4 worm cellular contexts compared by ENCODE assay signal in the genomic region with DNA sequence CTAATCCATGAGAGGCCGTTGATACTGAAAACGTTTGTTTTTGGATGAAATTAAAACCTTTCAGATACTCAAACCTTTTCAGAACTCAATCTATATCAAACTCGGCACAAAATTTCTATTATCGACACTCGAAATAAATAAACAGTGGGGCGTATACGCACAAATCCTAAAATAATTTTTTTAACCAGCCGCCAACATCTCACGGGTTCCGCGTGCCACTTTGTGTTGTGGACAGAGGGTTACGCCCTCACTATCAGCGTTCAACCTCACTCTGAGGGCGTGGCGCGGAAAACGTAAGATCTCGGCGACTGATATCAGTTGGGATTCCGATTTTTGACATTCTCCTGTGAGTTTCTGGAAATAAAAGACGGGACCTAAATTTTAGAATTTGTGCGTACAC.
TF ChIP-seq lines count a peak whose summit lies in the region.

No protein-coding gene starts in this region.

TF ChIP-seq in whole organism, L1 larva, 84 proteins besides CTCF, POLR2A, EP300 and RAD21:
- TF ChIP-seq snpc-4 (tag; optimal IDR thresholded peaks at IDR 0.05; lab: Kevin White, UChicago) = peak; percentile 59
- TF ChIP-seq nhr-28 (tag; optimal IDR thresholded peaks at IDR 0.05; lab: Kevin White, UChicago) = no peak
- TF ChIP-seq ceh-63 (GFP tag; optimal IDR thresholded peaks at IDR 0.05; lab: Kevin White, UChicago) = no peak
- no peak for TF ChIP-seq efl-1 (optimal IDR thresholded peaks at IDR 0.05; lab: Kevin White, UChicago)
- TF ChIP-seq efl-1 (GFP tag; optimal IDR thresholded peaks at IDR 0.05 in 1 of 2; lab: Kevin White, UChicago) = peak in 1 of 2 experiments; percentile 21
- TF ChIP-seq skn-1 (tag; optimal IDR thresholded peaks at IDR 0.05; lab: Kevin White, UChicago) = no peak
- no peak for TF ChIP-seq egl-13 (tag; optimal IDR thresholded peaks at IDR 0.05; lab: Kevin White, UChicago)
- no peak for TF ChIP-seq elt-2 (tag; optimal IDR thresholded peaks at IDR 0.05; lab: Kevin White, UChicago)

TF ChIP-seq in whole organism, L2 larva, 48 proteins besides CTCF, POLR2A, EP300 and RAD21:
- TF ChIP-seq snpc-4 (tag; optimal IDR thresholded peaks at IDR 0.05; lab: Kevin White, UChicago) (peak; percentile 25), zag-1 (tag; optimal IDR thresholded peaks at IDR 0.05; lab: Kevin White, UChicago) (no peak)
TF ChIP-seq in whole organism, L2 larva: peak in this region for 1.

TF ChIP-seq in whole organism, L4 larva, 104 proteins besides CTCF, POLR2A, EP300 and RAD21:
- TF ChIP-seq arid-1 (GFP tag; conservative IDR thresholded peaks at IDR 0.05; lab: Robert Waterston, UW) = no peak
- TF ChIP-seq zag-1 (tag; optimal IDR thresholded peaks at IDR 0.05; lab: Kevin White, UChicago) = no peak
- TF ChIP-seq dmd-6 (GFP tag; IDR thresholded peaks at IDR 0.05; lab: Robert Waterston, UW) = no peak
- no peak for TF ChIP-seq F10B5.3 (tag; optimal IDR thresholded peaks at IDR 0.05; lab: Kevin White, UChicago)
- TF ChIP-seq snpc-4 (tag; optimal IDR thresholded peaks at IDR 0.05; lab: Kevin White, UChicago) = peak; percentile 35
- TF ChIP-seq zip-2 (tag; optimal IDR thresholded peaks at IDR 0.05; lab: Kevin White, UChicago) = no peak
- no peak for TF ChIP-seq spr-3 (GFP tag; optimal IDR thresholded peaks at IDR 0.05; lab: Kevin White, UChicago)
- no peak for TF ChIP-seq D1046.2 (GFP tag; IDR thresholded peaks at IDR 0.05; lab: Robert Waterston, UW)
- no peak for TF ChIP-seq lsy-2 (tag; optimal IDR thresholded peaks at IDR 0.05; lab: Kevin White, UChicago)
- TF ChIP-seq aha-1 (tag; lab: Kevin White, UChicago) = peak; percentile 25
- no peak for TF ChIP-seq mxl-2 (GFP tag; conservative IDR thresholded peaks at IDR 0.05; lab: Robert Waterston, UW)

TF ChIP-seq in whole organism, young adult, 124 proteins besides CTCF, POLR2A, EP300 and RAD21:
- TF ChIP-seq snpc-4 (GFP tag; optimal IDR thresholded peaks at IDR 0.05; lab: Kevin White, UChicago) (peak; percentile 33), snpc-4 (tag; optimal IDR thresholded peaks at IDR 0.05; lab: Kevin White, UChicago) (peak in 3 of 4 experiments; percentile 26 to 87 (median 83)), F55B11.4 (tag; optimal IDR thresholded peaks at IDR 0.05; lab: Kevin White, UChicago; ENCODE audit: borderline replicate concordance, insufficient read depth) (no peak)
